Worm (Caenorhabditis elegans) whole organism, L3 larva: ENCODE data around the gene cyn-2.
A peak's percentile ranks its signal among the peaks of the same experiment; 100 is the strongest.

Experiments
- R02D3.7 ChIP-seq: fragments of 150-350 bp; optimal IDR thresholded peaks from 2 replicates; lab custom pipeline; 2014; ENCODE audit warnings: missing biosample characterization, missing genetic modification characterization
- ZK546.5 ChIP-seq: sonication (generic microtip); optimal IDR thresholded peaks from 2 replicates; lab custom pipeline; 2017; ENCODE audit warnings: missing biosample characterization, missing genetic modification characterization
- aly-2 ChIP-seq: fragments of 150-350 bp; optimal IDR thresholded peaks from 2 replicates; lab custom pipeline; 2014; ENCODE audit warnings: missing biosample characterization, missing genetic modification characterization
- ama-1 ChIP-seq: fragments of 150-350 bp; optimal IDR thresholded peaks from 2 replicates; lab custom pipeline; 2018
- ceh-16 ChIP-seq: sonication (generic microtip); optimal IDR thresholded peaks from 2 replicates; lab custom pipeline; 2017; ENCODE audit warnings: missing biosample characterization, missing genetic modification characterization
- ceh-28 ChIP-seq: fragments of 150-350 bp; optimal IDR thresholded peaks from 2 replicates; lab custom pipeline; 2014; ENCODE audit warnings: missing biosample characterization, missing genetic modification reagents, missing genetic modification characterization
- ceh-82 ChIP-seq: fragments of 150-350 bp; optimal IDR thresholded peaks from 2 replicates; lab custom pipeline; 2014; ENCODE audit warnings: missing biosample characterization, missing genetic modification characterization
- ceh-9 ChIP-seq: sonication (generic microtip); optimal IDR thresholded peaks from 2 replicates; lab custom pipeline; 2018; ENCODE audit warnings: missing biosample characterization, missing genetic modification characterization
- daf-12 ChIP-seq: fragments of 150-350 bp; optimal IDR thresholded peaks from 2 replicates; lab custom pipeline; 2014; ENCODE audit warnings: missing biosample characterization, missing genetic modification reagents, missing genetic modification characterization
- egl-5 ChIP-seq: fragments of 150-350 bp; optimal IDR thresholded peaks from 2 replicates; lab custom pipeline; 2017; ENCODE audit warnings: missing biosample characterization, missing genetic modification reagents, missing genetic modification characterization, inconsistent platforms
- elt-2 ChIP-seq: sonication (generic microtip); optimal IDR thresholded peaks from 2 replicates; lab custom pipeline; 2016; ENCODE audit warnings: missing genetic modification reagents, mild to moderate bottlenecking, missing genetic modification characterization, missing compliant biosample characterization
- elt-3 ChIP-seq, 3 experiments: fragments of 150-350 bp in 1 of 3; sonication (generic microtip) in 2 of 3; optimal IDR thresholded peaks; 2 replicates in 2 of 3; 4 replicates in 1 of 3; lab custom pipeline; 2014 to 2017; ENCODE audit warnings: missing biosample characterization in 3 of 3, missing genetic modification characterization in 3 of 3
- eor-1 ChIP-seq, 2 experiments: fragments of 150-350 bp; optimal IDR thresholded peaks; 2 replicates each; lab custom pipeline; 2014 to 2018; ENCODE audit warnings: missing biosample characterization in 2 of 2, missing genetic modification characterization in 2 of 2
- fkh-10 ChIP-seq: sonication (generic microtip); optimal IDR thresholded peaks from 2 replicates; lab custom pipeline; 2017; ENCODE audit warnings: missing biosample characterization, missing genetic modification reagents, missing genetic modification characterization
- fkh-2 ChIP-seq: fragments of 150-350 bp; optimal IDR thresholded peaks from 2 replicates; lab custom pipeline; 2014; ENCODE audit warnings: missing biosample characterization, missing genetic modification reagents, missing genetic modification characterization
- hmg-11 ChIP-seq: sonication (generic microtip); optimal IDR thresholded peaks from 2 replicates; lab custom pipeline; 2016; ENCODE audit warnings: missing genetic modification characterization, missing compliant biosample characterization
- jun-1 ChIP-seq: fragments of 150-350 bp; optimal IDR thresholded peaks from 2 replicates; lab custom pipeline; 2014; ENCODE audit warnings: missing biosample characterization, missing genetic modification reagents, missing genetic modification characterization
- lin-39 ChIP-seq: fragments of 150-350 bp; optimal IDR thresholded peaks from 2 replicates; lab custom pipeline; 2018; ENCODE audit warnings: missing biosample characterization, missing genetic modification reagents, missing genetic modification characterization
- lsy-12 ChIP-seq: sonication (generic microtip); optimal IDR thresholded peaks from 2 replicates; lab custom pipeline; 2016; ENCODE audit warnings: mild to moderate bottlenecking, missing genetic modification characterization, missing compliant biosample characterization
- mdl-1 ChIP-seq: fragments of 150-350 bp; optimal IDR thresholded peaks from 2 replicates; lab custom pipeline; 2014; ENCODE audit warnings: missing biosample characterization, missing genetic modification characterization
- mml-1 ChIP-seq: fragments of 150-350 bp; sonication (generic microtip); optimal IDR thresholded peaks from 3 replicates; lab custom pipeline; 2014; ENCODE audit warnings: missing biosample characterization, missing genetic modification characterization
- nfya-1 ChIP-seq: sonication (generic microtip); optimal IDR thresholded peaks from 2 replicates; lab custom pipeline; 2017; ENCODE audit warnings: missing genetic modification characterization, mild to moderate bottlenecking, missing compliant biosample characterization, antibody characterized with exemption, moderate library complexity; ENCODE audit not compliant: insufficient read depth
- nhr-11 ChIP-seq: fragments of 150-350 bp; optimal IDR thresholded peaks from 2 replicates; lab custom pipeline; 2014; ENCODE audit warnings: missing biosample characterization, missing genetic modification characterization
- nhr-28 ChIP-seq: fragments of 150-350 bp; optimal IDR thresholded peaks from 2 replicates; lab custom pipeline; 2014; ENCODE audit warnings: missing biosample characterization, missing genetic modification characterization
- nhr-67 ChIP-seq: fragments of 150-350 bp; optimal IDR thresholded peaks from 2 replicates; lab custom pipeline; 2014; ENCODE audit warnings: missing biosample characterization, missing genetic modification characterization
- pha-4 ChIP-seq: fragments of 150-350 bp; optimal IDR thresholded peaks from 2 replicates; lab custom pipeline; 2014; ENCODE audit warnings: missing biosample characterization, missing genetic modification reagents, missing genetic modification characterization
- pqm-1 ChIP-seq: fragments of 150-350 bp; optimal IDR thresholded peaks from 2 replicates; lab custom pipeline; 2017; ENCODE audit warnings: missing biosample characterization, missing genetic modification characterization, inconsistent platforms
- sea-2 ChIP-seq: fragments of 150-350 bp; sonication (generic microtip); optimal IDR thresholded peaks from 4 replicates; lab custom pipeline; 2014; ENCODE audit warnings: missing biosample characterization, missing genetic modification reagents, missing genetic modification characterization
- skn-1 ChIP-seq: fragments of 150-350 bp; optimal IDR thresholded peaks from 2 replicates; lab custom pipeline; 2014; ENCODE audit warnings: missing biosample characterization, missing genetic modification characterization
- tbx-2 ChIP-seq: sonication (generic microtip); optimal IDR thresholded peaks from 2 replicates; lab custom pipeline; 2016; ENCODE audit warnings: mild to moderate bottlenecking, missing genetic modification characterization, missing compliant biosample characterization
- unc-62 ChIP-seq: fragments of 150-350 bp; sonication (generic microtip); optimal IDR thresholded peaks from 4 replicates; lab custom pipeline; 2014; ENCODE audit warnings: missing biosample characterization, missing genetic modification reagents, missing genetic modification characterization
- zag-1 ChIP-seq: fragments of 150-350 bp; optimal IDR thresholded peaks from 2 replicates; lab custom pipeline; 2014; ENCODE audit warnings: missing biosample characterization, missing genetic modification characterization
- ztf-11 ChIP-seq: fragments of 150-350 bp; optimal IDR thresholded peaks from 2 replicates; lab custom pipeline; 2014; ENCODE audit warnings: missing biosample characterization, missing genetic modification characterization
- ztf-4 ChIP-seq: fragments of 150-350 bp; optimal IDR thresholded peaks from 2 replicates; lab custom pipeline; 2014; ENCODE audit warnings: missing biosample characterization, missing genetic modification characterization

Gene cyn-2

ce11 chrIII:13660123-13660522, 32.3 kb upstream of the cyn-2 start:
- TF ChIP-seq unc-62 (GFP tag; lab: Kevin White, UChicago) (no peak), mml-1 (no peak), ceh-28 (no peak), lsy-12 (tag; lab: Kevin White, UChicago) (no peak), aly-2 (tag; lab: Kevin White, UChicago) (no peak), lin-39 (tag; lab: Kevin White, UChicago) (no peak), daf-12 (tag; lab: Kevin White, UChicago) (no peak), nhr-11 (tag; lab: Kevin White, UChicago) (no peak), ceh-9 (tag; lab: Kevin White, UChicago) (no peak), mdl-1 (tag; lab: Kevin White, UChicago) (no peak), eor-1 (tag; optimal IDR thresholded peaks at IDR 0.05; lab: Kevin White, UChicago) (no peak)
- TF ChIP-seq, all 47 proteins: peak for 0

DNA sequence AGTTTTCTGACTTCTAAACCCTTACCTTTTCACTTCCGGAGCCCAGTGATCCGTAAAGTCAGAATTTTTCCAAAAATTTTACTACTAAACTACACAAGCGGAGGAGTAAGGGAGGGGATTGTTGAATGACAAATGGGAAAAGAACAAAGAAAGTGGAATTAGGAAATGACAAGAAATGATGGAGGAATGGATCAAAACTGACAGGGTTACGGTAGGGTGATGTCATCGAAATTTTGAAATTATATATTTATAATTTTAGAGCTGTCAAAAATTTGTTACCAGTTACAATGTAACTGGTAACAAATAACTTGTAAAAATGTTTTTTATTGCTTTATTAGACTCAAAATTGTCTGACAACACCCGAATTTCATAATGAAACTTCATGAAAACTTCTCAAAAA, 26.1 kb upstream of the cyn-2 start:
- TF ChIP-seq elt-2 (no peak), unc-62 (GFP tag; lab: Kevin White, UChicago) (peak; percentile 6), ztf-11 (no peak), fkh-10 (GFP tag; lab: Kevin White, UChicago) (no peak)

- TF ChIP-seq daf-12 (tag; lab: Kevin White, UChicago): no peak
- TF ChIP-seq fkh-2 (tag; lab: Kevin White, UChicago): no peak
- TF ChIP-seq elt-3 (tag; optimal IDR thresholded peaks at IDR 0.05; lab: Kevin White, UChicago): no peak
- TF ChIP-seq pha-4: no peak
- no peak for TF ChIP-seq ama-1 (lab: Kevin White, UChicago)
- no peak for TF ChIP-seq ztf-11
- TF ChIP-seq nhr-11 (tag; lab: Kevin White, UChicago): no peak
- TF ChIP-seq skn-1 (tag; lab: Kevin White, UChicago): no peak
- TF ChIP-seq mml-1: no peak
- no peak for TF ChIP-seq jun-1 (tag; lab: Kevin White, UChicago)
- TF ChIP-seq elt-2: no peak
- TF ChIP-seq hmg-11: no peak
- TF ChIP-seq zag-1: no peak
- TF ChIP-seq eor-1 (tag; optimal IDR thresholded peaks at IDR 0.05; lab: Kevin White, UChicago): no peak
- TF ChIP-seq ZK546.5 (tag; lab: Kevin White, UChicago): no peak
- TF ChIP-seq ztf-4: no peak
- TF ChIP-seq sea-2 (GFP tag; lab: Kevin White, UChicago): no peak
- TF ChIP-seq ceh-9 (tag; lab: Kevin White, UChicago): no peak
- no peak for TF ChIP-seq ceh-82 (tag; lab: Kevin White, UChicago)
Measured at ce11 chrIII:13667739-13668138, 24.7 kb upstream of the cyn-2 start, which contains the start of gene flp-15. Gene flp-15, minus strand, starts transcription at chrIII:13667839.

DNA sequence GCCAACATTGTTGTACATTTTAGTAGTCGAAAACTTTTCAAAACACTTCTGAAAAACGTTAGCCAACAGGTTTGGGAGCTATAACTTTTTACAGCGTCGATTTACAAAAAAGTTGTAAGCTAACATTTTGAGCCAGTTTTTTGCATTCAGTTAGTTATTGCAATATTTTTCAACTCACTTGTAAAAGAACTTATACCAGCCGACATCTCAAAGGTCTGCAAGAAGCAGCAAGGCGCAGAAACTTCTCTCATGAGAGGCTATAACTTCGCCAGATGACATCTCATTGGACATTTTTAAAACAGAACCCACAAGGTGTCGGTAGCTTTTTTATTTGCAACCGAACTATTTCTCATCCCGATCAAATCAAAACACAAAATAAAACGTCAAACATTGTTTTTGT, 22.9 kb upstream of the cyn-2 start:
- no peak for TF ChIP-seq daf-12 (tag; lab: Kevin White, UChicago)
- TF ChIP-seq R02D3.7 (tag; lab: Kevin White, UChicago): no peak
- no peak for TF ChIP-seq mdl-1 (tag; lab: Kevin White, UChicago)
- no peak for TF ChIP-seq tbx-2 (tag; lab: Kevin White, UChicago)
- no peak for TF ChIP-seq egl-5 (tag; lab: Kevin White, UChicago)
- TF ChIP-seq ztf-4: no peak
- no peak for TF ChIP-seq eor-1 (tag; optimal IDR thresholded peaks at IDR 0.05; lab: Kevin White, UChicago)
- TF ChIP-seq jun-1 (tag; lab: Kevin White, UChicago): no peak
- no peak for TF ChIP-seq mml-1
- no peak for TF ChIP-seq nhr-67 (tag; lab: Kevin White, UChicago)
- no peak for TF ChIP-seq ceh-16
- TF ChIP-seq hmg-11: no peak
- TF ChIP-seq nhr-28 (tag; lab: Kevin White, UChicago): no peak
- no peak for TF ChIP-seq nfya-1
- no peak for TF ChIP-seq elt-3 (tag; optimal IDR thresholded peaks at IDR 0.05; lab: Kevin White, UChicago)
- TF ChIP-seq ceh-82 (tag; lab: Kevin White, UChicago): no peak
- TF ChIP-seq, all 47 proteins: peak for 0

ce11 chrIII:13672654-13673330, 19.7 kb upstream of the cyn-2 start, which contains the start of gene aqp-11:
Gene aqp-11, plus strand, starts transcription at chrIII:13673280.
- TF ChIP-seq pha-4 (peak; percentile 19), ztf-11 (no peak), pqm-1 (tag; lab: Kevin White, UChicago) (peak; percentile 66), elt-2 (peak; percentile 71), egl-5 (tag; lab: Kevin White, UChicago) (no peak), skn-1 (tag; lab: Kevin White, UChicago) (peak; percentile 99), ceh-9 (tag; lab: Kevin White, UChicago) (no peak)
- TF ChIP-seq, all 47 proteins: peak for 4
